Worm (Caenorhabditis elegans) whole organism, L4 larva: ENCODE results near the gene F58F12.2.

Experiments
- Y48G9A.11 ChIP-seq: fragments of 200-800 bp; sonication (Bioruptor generic); IDR thresholded peaks from 2 replicates; pipeline ENCODE4 v1.3.6; 2022; ENCODE audit warnings: missing genetic modification reagents, missing genetic modification characterization, missing compliant biosample characterization
- aha-1 ChIP-seq: fragments of 150-350 bp; peaks from one replicate; lab custom pipeline; 2014; ENCODE audit warnings: missing biosample characterization, missing genetic modification characterization
- egl-43 ChIP-seq: fragments of 200-800 bp; sonication (Bioruptor generic); IDR thresholded peaks from 2 replicates; pipeline ENCODE4 v1.3.6; 2022; ENCODE audit warnings: missing genetic modification reagents, missing genetic modification characterization, missing compliant biosample characterization
- fkh-10 ChIP-seq: fragments of 150-350 bp; optimal IDR thresholded peaks from 2 replicates; lab custom pipeline; 2014; ENCODE audit warnings: missing biosample characterization, missing genetic modification reagents, missing genetic modification characterization
- fos-1 ChIP-seq: fragments of 150-350 bp; optimal IDR thresholded peaks from 2 replicates; lab custom pipeline; 2014; ENCODE audit warnings: missing biosample characterization, missing genetic modification characterization
- lin-15B ChIP-seq: fragments of 150-350 bp; sonication (generic microtip); optimal IDR thresholded peaks from 3 replicates; lab custom pipeline; 2014; ENCODE audit warnings: missing biosample characterization, missing genetic modification characterization
- mep-1 ChIP-seq: fragments of 150-350 bp; sonication (generic microtip); optimal IDR thresholded peaks from 3 replicates; lab custom pipeline; 2014; ENCODE audit warnings: missing biosample characterization, missing genetic modification characterization
- nhr-76 ChIP-seq: fragments of 150-350 bp; optimal IDR thresholded peaks from 2 replicates; lab custom pipeline; 2014; ENCODE audit warnings: missing biosample characterization, missing genetic modification characterization
- pha-4 ChIP-seq, 2 experiments: fragments of 150-350 bp in 1 of 2; fragments of 200-800 bp in 1 of 2; sonication (Bioruptor generic) in 1 of 2; IDR thresholded peaks in 1 of 2; optimal IDR thresholded peaks in 1 of 2; 2 replicates each; pipeline versions ENCODE4 v1.3.6 to Lab custom; 2014 to 2022; ENCODE audit warnings: missing genetic modification characterization in 2 of 2, missing genetic modification reagents in 2 of 2, missing biosample characterization in 1 of 2, missing compliant biosample characterization in 1 of 2
- pqm-1 ChIP-seq: sonication (generic microtip); optimal IDR thresholded peaks from 2 replicates; lab custom pipeline; 2017; ENCODE audit warnings: missing biosample characterization, missing genetic modification characterization
- spr-3 ChIP-seq: fragments of 200-800 bp; sonication (Bioruptor generic); optimal IDR thresholded peaks from 2 replicates; lab custom pipeline; 2018; ENCODE audit warnings: mild to moderate bottlenecking, missing genetic modification characterization, missing compliant biosample characterization
- unc-62 ChIP-seq, 3 experiments: fragments of 150-350 bp in 1 of 3; sonication (generic microtip); optimal IDR thresholded peaks in 2 of 3; peaks in 1 of 3; 1 replicate in 1 of 3; 2 replicates in 2 of 3; lab custom pipeline; 2014 to 2017; ENCODE audit warnings: missing biosample characterization in 3 of 3, missing genetic modification characterization in 3 of 3, missing genetic modification reagents in 3 of 3, missing genotype in 1 of 3

DNA sequence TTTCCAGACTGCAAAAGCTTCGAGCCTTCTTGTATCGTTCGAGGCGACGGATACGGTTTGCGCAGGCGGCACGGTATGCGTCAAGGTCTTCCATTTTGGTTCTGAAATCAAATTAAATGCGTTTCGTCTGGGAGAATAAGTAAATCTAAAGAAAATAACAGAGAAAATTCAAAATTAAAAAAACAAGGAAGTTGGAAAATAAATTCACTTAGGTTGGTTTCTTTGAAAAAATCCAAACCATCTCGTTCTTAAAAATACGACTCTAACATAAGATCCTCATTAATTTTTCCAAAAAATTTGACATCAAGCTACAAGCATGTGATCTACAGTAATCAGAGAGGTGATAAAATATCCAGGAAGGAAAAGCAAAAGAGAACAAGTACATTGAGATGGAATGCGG is 22.3 kb upstream of the F58F12.2 start, which contains the start of gene T25D10.4:
- TF ChIP-seq mep-1 (no peak), Y48G9A.11 (GFP tag; lab: Robert Waterston, UW) (no peak), spr-3 (no peak), fos-1 (tag; lab: Kevin White, UChicago) (no peak), lin-15B (tag; lab: Kevin White, UChicago) (no peak), nhr-76 (tag; lab: Kevin White, UChicago) (no peak), pqm-1 (no peak), egl-43 (GFP tag; lab: Robert Waterston, UW) (no peak), pha-4 (GFP tag; IDR thresholded peaks at IDR 0.05; lab: Robert Waterston, UW) (no peak), pha-4 (tag; optimal IDR thresholded peaks at IDR 0.05; lab: Kevin White, UChicago) (no peak), aha-1 (tag; lab: Kevin White, UChicago) (no peak), fkh-10 (GFP tag; lab: Kevin White, UChicago) (no peak), unc-62 (GFP tag; optimal IDR thresholded peaks at IDR 0.05 in 1 of 2; lab: Kevin White, UChicago) (peak in 1 of 2 experiments; percentile 31), unc-62 (tag; optimal IDR thresholded peaks at IDR 0.05; lab: Kevin White, UChicago) (no peak)
